Worm (Caenorhabditis elegans) whole organism, L1 larva: ENCODE data around the gene dhs-17.

Source experiments
- aha-1 ChIP-seq: fragments of 150-350 bp; optimal IDR thresholded peaks from 2 replicates; lab custom pipeline; 2014; ENCODE audit warnings: missing biosample characterization, missing genetic modification characterization
- ceh-82 ChIP-seq, 3 experiments: fragments of 150-350 bp in 1 of 3; sonication (generic microtip) in 2 of 3; optimal IDR thresholded peaks; 2 replicates each; lab custom pipeline; 2014 to 2017; ENCODE audit warnings: missing biosample characterization in 3 of 3, missing genetic modification characterization in 3 of 3
- ces-1 ChIP-seq: fragments of 150-350 bp; optimal IDR thresholded peaks from 2 replicates; lab custom pipeline; 2014; ENCODE audit warnings: missing biosample characterization, missing genetic modification reagents, missing genetic modification characterization
- dsc-1 ChIP-seq: sonication (generic microtip); optimal IDR thresholded peaks from 2 replicates; lab custom pipeline; 2016; ENCODE audit warnings: mild to moderate bottlenecking, missing genetic modification characterization, missing compliant biosample characterization
- egl-27 ChIP-seq, 2 experiments: fragments of 150-350 bp in 1 of 2; sonication (generic microtip); optimal IDR thresholded peaks; 3 replicates each; lab custom pipeline; 2017 to 2018; ENCODE audit warnings: missing biosample characterization in 2 of 2, missing genetic modification characterization in 2 of 2, missing genetic modification reagents in 2 of 2
- elt-2 ChIP-seq: sonication (generic microtip); optimal IDR thresholded peaks from 2 replicates; lab custom pipeline; 2016; ENCODE audit warnings: missing genetic modification characterization, mild to moderate bottlenecking, inconsistent platforms, missing compliant biosample characterization, missing genetic modification reagents
- lsy-2 ChIP-seq, 2 experiments: fragments of 150-350 bp; optimal IDR thresholded peaks; 2 replicates each; lab custom pipeline; 2014; ENCODE audit warnings: missing biosample characterization in 2 of 2, missing genetic modification characterization in 2 of 2
- mep-1 ChIP-seq: fragments of 150-350 bp; optimal IDR thresholded peaks from 2 replicates; lab custom pipeline; 2014; ENCODE audit warnings: missing biosample characterization, missing genetic modification characterization
- skn-1 ChIP-seq: fragments of 150-350 bp; optimal IDR thresholded peaks from 2 replicates; lab custom pipeline; 2014; ENCODE audit warnings: missing biosample characterization, missing genetic modification characterization
- tlp-1 ChIP-seq: fragments of 150-350 bp; optimal IDR thresholded peaks from 2 replicates; lab custom pipeline; 2014; ENCODE audit warnings: missing biosample characterization, missing genetic modification characterization
- zag-1 ChIP-seq: fragments of 150-350 bp; optimal IDR thresholded peaks from 2 replicates; lab custom pipeline; 2014; ENCODE audit warnings: missing biosample characterization, missing genetic modification characterization
- ztf-11 ChIP-seq, 2 experiments: sonication (generic microtip); optimal IDR thresholded peaks; 2 replicates each; lab custom pipeline; 2016 to 2017; ENCODE audit warnings: missing genetic modification characterization in 2 of 2, missing biosample characterization in 1 of 2, missing compliant biosample characterization in 1 of 2
- ztf-4 ChIP-seq: fragments of 150-350 bp; optimal IDR thresholded peaks from 2 replicates; lab custom pipeline; 2014; ENCODE audit warnings: missing biosample characterization, missing genetic modification characterization

- TF ChIP-seq ces-1 (GFP tag; lab: Kevin White, UChicago) (no peak), ceh-82 (tag; optimal IDR thresholded peaks at IDR 0.05; lab: Kevin White, UChicago) (no peak), aha-1 (no peak), ztf-11 (tag; optimal IDR thresholded peaks at IDR 0.05; lab: Kevin White, UChicago) (no peak), ztf-4 (tag; lab: Kevin White, UChicago) (no peak), dsc-1 (no peak), mep-1 (tag; lab: Kevin White, UChicago) (no peak), skn-1 (tag; lab: Kevin White, UChicago) (no peak), zag-1 (tag; lab: Kevin White, UChicago) (no peak), elt-2 (tag; lab: Kevin White, UChicago) (no peak), tlp-1 (tag; lab: Kevin White, UChicago) (no peak), egl-27 (tag; optimal IDR thresholded peaks at IDR 0.05; lab: Kevin White, UChicago) (no peak), lsy-2 (tag; optimal IDR thresholded peaks at IDR 0.05; lab: Kevin White, UChicago) (no peak)
Measured at ce11 chrV:6015546-6016089, 19.0 kb downstream of the dhs-17 start.
